Worm (Caenorhabditis elegans): Measurements from ENCODE around the gene R09H10.2.

ce11 chrIV:10638977-10639376 lies 36.2 kb downstream of the R09H10.2 start, which contains the start of gene F56C4.2:
- TF ChIP-seq mep-1 (tag; optimal IDR thresholded peaks at IDR 0.05) (no peak), unc-39 (tag; optimal IDR thresholded peaks at IDR 0.05) (no peak), pha-4 (tag; optimal IDR thresholded peaks at IDR 0.05) (no peak)
